Worm (Caenorhabditis elegans): Measurements from ENCODE around the gene npr-38.

- no peak for TF ChIP-seq nfya-1 (tag; optimal IDR thresholded peaks at IDR 0.05)
- TF ChIP-seq lin-11 (tag; optimal IDR thresholded peaks at IDR 0.05), result no peak
- no peak for TF ChIP-seq ceh-9 (tag; optimal IDR thresholded peaks at IDR 0.05)
- no peak for TF ChIP-seq C38D4.7 (GFP tag; optimal IDR thresholded peaks at IDR 0.05)
- no peak for TF ChIP-seq pros-1 (tag; optimal IDR thresholded peaks at IDR 0.05)
- no peak for TF ChIP-seq ceh-24 (tag; optimal IDR thresholded peaks at IDR 0.05)
Observed at ce11 chrX:6337338-6337737, 25.8 kb downstream of the npr-38 start.
